Fruit fly (Drosophila melanogaster) S2 (cell line): ENCODE data around the gene CG13627.

Experiments used
- CG8478 ChIP-seq: fragments of >200 bp; optimal IDR thresholded peaks from 2 replicates; lab custom pipeline; 2018
- CTCF ChIP-seq, 2 experiments: fragments of >200 bp; optimal IDR thresholded peaks; 2 replicates each; lab custom pipeline; 2018

- TF ChIP-seq CG8478, result no peak
- no peak for TF ChIP-seq CTCF (optimal IDR thresholded peaks at IDR 0.05; lab: Kevin White, UChicago)
Measured at dm6 chr3R:24766684-24767083, 54.1 kb downstream of the CG13627 start.
